Worm (Caenorhabditis elegans) whole organism, L1 larva: ENCODE data around the gene F10C2.7.
A peak's percentile ranks its signal among the peaks of the same experiment; 100 is the strongest.

ENCODE experiments used
- C16A3.4 ChIP-seq: fragments of 150-350 bp; optimal IDR thresholded peaks from 2 replicates; lab custom pipeline; 2014; ENCODE audit warnings: missing biosample characterization, missing genetic modification characterization
- F16B12.6 ChIP-seq: fragments of 150-350 bp; optimal IDR thresholded peaks from 2 replicates; lab custom pipeline; 2014; ENCODE audit warnings: missing biosample characterization, missing genetic modification characterization
- Y116A8C.19 ChIP-seq: sonication (generic microtip); optimal IDR thresholded peaks from 2 replicates; lab custom pipeline; 2016; ENCODE audit warnings: missing compliant biosample characterization, missing genetic modification characterization, borderline replicate concordance
- aha-1 ChIP-seq: fragments of 150-350 bp; optimal IDR thresholded peaks from 2 replicates; lab custom pipeline; 2014; ENCODE audit warnings: missing biosample characterization, missing genetic modification characterization
- ama-1 ChIP-seq: fragments of 150-350 bp; optimal IDR thresholded peaks from 2 replicates; lab custom pipeline; 2014
- ceh-88 ChIP-seq: fragments of 200-800 bp; sonication (Bioruptor generic); IDR thresholded peaks from 2 replicates; pipeline ENCODE4 v1.3.6; 2022; ENCODE audit warnings: missing genetic modification characterization, missing compliant biosample characterization
- ceh-90 ChIP-seq: sonication (generic microtip); optimal IDR thresholded peaks from 2 replicates; lab custom pipeline; 2016; ENCODE audit warnings: missing genetic modification characterization, missing compliant biosample characterization
- dpl-1 ChIP-seq, 3 experiments: fragments of 150-350 bp in 2 of 3; sonication (generic microtip) in 1 of 3; optimal IDR thresholded peaks; 2 replicates each; lab custom pipeline; 2014 to 2017; ENCODE audit warnings: missing biosample characterization in 3 of 3, missing genetic modification characterization in 3 of 3, missing genetic modification reagents in 3 of 3
- dsc-1 ChIP-seq: sonication (generic microtip); optimal IDR thresholded peaks from 2 replicates; lab custom pipeline; 2016; ENCODE audit warnings: mild to moderate bottlenecking, missing genetic modification characterization, missing compliant biosample characterization
- efl-1 ChIP-seq, 4 experiments: fragments of 150-350 bp; optimal IDR thresholded peaks in 3 of 4; peaks in 1 of 4; 1 replicate in 1 of 4; 2 replicates in 3 of 4; lab custom pipeline; 2014; ENCODE audit warnings: missing biosample characterization in 2 of 4, missing genetic modification characterization in 2 of 4, missing genetic modification reagents in 2 of 4
- egl-27 ChIP-seq, 2 experiments: fragments of 150-350 bp in 1 of 2; sonication (generic microtip); optimal IDR thresholded peaks; 3 replicates each; lab custom pipeline; 2017 to 2018; ENCODE audit warnings: missing biosample characterization in 2 of 2, missing genetic modification characterization in 2 of 2, missing genetic modification reagents in 2 of 2
- elt-3 ChIP-seq, 6 experiments: fragments of 150-350 bp in 1 of 6; sonication (generic microtip); optimal IDR thresholded peaks; 2 replicates each; lab custom pipeline; 2017 to 2018; ENCODE audit warnings: missing biosample characterization in 6 of 6, missing genetic modification characterization in 6 of 6, inconsistent platforms in 1 of 6
- ets-5 ChIP-seq: fragments of 200-800 bp; sonication (Bioruptor generic); IDR thresholded peaks from 2 replicates; pipeline ENCODE4 v1.3.6; 2022; ENCODE audit warnings: missing genetic modification characterization, missing compliant biosample characterization
- fkh-10 ChIP-seq: sonication (generic microtip); optimal IDR thresholded peaks from 2 replicates; lab custom pipeline; 2017; ENCODE audit warnings: missing biosample characterization, missing genetic modification reagents, missing genetic modification characterization
- fkh-8 ChIP-seq: sonication (generic microtip); optimal IDR thresholded peaks from 2 replicates; lab custom pipeline; 2016; ENCODE audit warnings: mild to moderate bottlenecking, missing genetic modification characterization, missing compliant biosample characterization
- fos-1 ChIP-seq: fragments of 150-350 bp; optimal IDR thresholded peaks from 2 replicates; lab custom pipeline; 2014; ENCODE audit warnings: missing biosample characterization, missing genetic modification characterization
- hlh-17 ChIP-seq: fragments of 200-800 bp; sonication (Bioruptor generic); optimal IDR thresholded peaks from 2 replicates; lab custom pipeline; 2018; ENCODE audit warnings: missing genetic modification characterization, mild to moderate bottlenecking, missing compliant biosample characterization, moderate library complexity, borderline replicate concordance
- hlh-4 ChIP-seq: sonication (generic microtip); optimal IDR thresholded peaks from 2 replicates; lab custom pipeline; 2016; ENCODE audit warnings: mild to moderate bottlenecking, missing genetic modification characterization, missing compliant biosample characterization
- hpl-2 ChIP-seq: fragments of 150-350 bp; optimal IDR thresholded peaks from 2 replicates; lab custom pipeline; 2014; ENCODE audit warnings: missing biosample characterization, missing genetic modification reagents, missing genetic modification characterization
- jun-1 ChIP-seq: fragments of 150-350 bp; optimal IDR thresholded peaks from 2 replicates; lab custom pipeline; 2014; ENCODE audit warnings: missing biosample characterization, missing genetic modification reagents, missing genetic modification characterization
- lin-14 ChIP-seq: fragments of 200-800 bp; sonication (Bioruptor generic); optimal IDR thresholded peaks from 2 replicates; lab custom pipeline; 2018; ENCODE audit warnings: mild to moderate bottlenecking, missing genetic modification characterization, moderate library complexity, missing compliant biosample characterization
- lin-35 ChIP-seq, 2 experiments: fragments of 150-350 bp; optimal IDR thresholded peaks; 2 replicates each; lab custom pipeline; 2014; ENCODE audit warnings: missing biosample characterization in 2 of 2, missing genetic modification characterization in 2 of 2, missing genetic modification reagents in 2 of 2
- lsy-2 ChIP-seq, 2 experiments: fragments of 150-350 bp; optimal IDR thresholded peaks; 2 replicates each; lab custom pipeline; 2014; ENCODE audit warnings: missing biosample characterization in 2 of 2, missing genetic modification characterization in 2 of 2
- mab-9 ChIP-seq: fragments of 200-800 bp; sonication (Bioruptor generic); IDR thresholded peaks from 2 replicates; pipeline ENCODE4 v1.3.6; 2022; ENCODE audit warnings: missing genetic modification reagents, missing genetic modification characterization, missing compliant biosample characterization
- mdl-1 ChIP-seq, 2 experiments: fragments of 150-350 bp; optimal IDR thresholded peaks; 2 replicates each; lab custom pipeline; 2014 to 2017; ENCODE audit warnings: missing biosample characterization in 2 of 2, missing genetic modification characterization in 2 of 2, inconsistent platforms in 1 of 2
- mef-2 ChIP-seq: fragments of 150-350 bp; optimal IDR thresholded peaks from 2 replicates; lab custom pipeline; 2014; ENCODE audit warnings: missing biosample characterization, missing genetic modification characterization
- mep-1 ChIP-seq: fragments of 150-350 bp; optimal IDR thresholded peaks from 2 replicates; lab custom pipeline; 2014; ENCODE audit warnings: missing biosample characterization, missing genetic modification characterization
- nhr-19 ChIP-seq: fragments of 200-800 bp; sonication (Bioruptor generic); conservative IDR thresholded peaks from 2 replicates; pipeline ENCODE4 v1.3.6; 2022; ENCODE audit warnings: missing genetic modification characterization, missing compliant biosample characterization
- nhr-20 ChIP-seq: sonication (generic microtip); optimal IDR thresholded peaks from 2 replicates; lab custom pipeline; 2016; ENCODE audit warnings: mild to moderate bottlenecking, missing genetic modification characterization, missing compliant biosample characterization
- nhr-28 ChIP-seq: fragments of 150-350 bp; optimal IDR thresholded peaks from 2 replicates; lab custom pipeline; 2014; ENCODE audit warnings: missing biosample characterization, missing genetic modification characterization
- nhr-71 ChIP-seq: sonication (generic microtip); optimal IDR thresholded peaks from 2 replicates; lab custom pipeline; 2016; ENCODE audit warnings: mild to moderate bottlenecking, missing genetic modification characterization, moderate library complexity, missing compliant biosample characterization
- nhr-76 ChIP-seq: sonication (generic microtip); optimal IDR thresholded peaks from 2 replicates; lab custom pipeline; 2017; ENCODE audit warnings: missing biosample characterization, missing genetic modification characterization
- nhr-84 ChIP-seq: sonication (generic microtip); optimal IDR thresholded peaks from 2 replicates; lab custom pipeline; 2017; ENCODE audit warnings: missing biosample characterization, missing genetic modification characterization
- nhr-85 ChIP-seq: sonication (generic microtip); peaks from one replicate; lab custom pipeline; 2016; ENCODE audit warnings: missing genetic modification characterization, inconsistent platforms, missing compliant biosample characterization
- nhr-90 ChIP-seq: sonication (generic microtip); optimal IDR thresholded peaks from 2 replicates; lab custom pipeline; 2016; ENCODE audit warnings: mild to moderate bottlenecking, missing genetic modification characterization, missing compliant biosample characterization; ENCODE audit not compliant: poor library complexity
- pax-3 ChIP-seq: fragments of 200-800 bp; sonication (Bioruptor generic); optimal IDR thresholded peaks from 2 replicates; lab custom pipeline; 2018; ENCODE audit warnings: mild to moderate bottlenecking, missing genetic modification characterization, moderate library complexity, missing compliant biosample characterization
- pqm-1 ChIP-seq: sonication (generic microtip); optimal IDR thresholded peaks from 3 replicates; lab custom pipeline; 2017; ENCODE audit warnings: missing biosample characterization, missing genetic modification characterization
- rnt-1 ChIP-seq: sonication (generic microtip); optimal IDR thresholded peaks from 2 replicates; lab custom pipeline; 2016; ENCODE audit warnings: mild to moderate bottlenecking, missing genetic modification characterization, moderate library complexity, missing compliant biosample characterization
- snpc-4 ChIP-seq: fragments of 150-350 bp; optimal IDR thresholded peaks from 2 replicates; lab custom pipeline; 2014; ENCODE audit warnings: missing biosample characterization, missing genetic modification characterization
- snu-23 ChIP-seq: sonication (generic microtip); optimal IDR thresholded peaks from 2 replicates; lab custom pipeline; 2016; ENCODE audit warnings: missing genetic modification characterization, missing compliant biosample characterization
- sox-4 ChIP-seq: sonication (generic microtip); optimal IDR thresholded peaks from 2 replicates; lab custom pipeline; 2016; ENCODE audit warnings: missing genetic modification characterization, missing compliant biosample characterization
- sptf-1 ChIP-seq: fragments of 150-350 bp; optimal IDR thresholded peaks from 2 replicates; lab custom pipeline; 2014; ENCODE audit warnings: missing biosample characterization, missing genetic modification characterization
- sup-37 ChIP-seq: fragments of 200-800 bp; sonication (Bioruptor generic); optimal IDR thresholded peaks from 2 replicates; lab custom pipeline; 2018; ENCODE audit warnings: mild to moderate bottlenecking, missing genetic modification characterization, missing compliant biosample characterization
- unc-86 ChIP-seq: sonication (generic microtip); optimal IDR thresholded peaks from 2 replicates; lab custom pipeline; 2016; ENCODE audit warnings: missing genetic modification characterization, missing compliant biosample characterization
- vab-15 ChIP-seq: sonication (generic microtip); optimal IDR thresholded peaks from 2 replicates; lab custom pipeline; 2017; ENCODE audit warnings: missing genotype, mild to moderate bottlenecking, missing genetic modification characterization, missing compliant biosample characterization
- zip-4 ChIP-seq: fragments of 200-800 bp; sonication (Bioruptor generic); optimal IDR thresholded peaks from 2 replicates; lab custom pipeline; 2018; ENCODE audit warnings: mild to moderate bottlenecking, missing genetic modification characterization, moderate library complexity, missing compliant biosample characterization

F10C2.7 gene

ce11 chrV:12095865-12096264 lies 42.2 kb downstream of the F10C2.7 start, which contains the start of gene nhr-207 (continued):
- no peak for TF ChIP-seq nhr-19 (GFP tag; lab: Robert Waterston, UW)
- TF ChIP-seq elt-3 (tag; optimal IDR thresholded peaks at IDR 0.05; lab: Kevin White, UChicago): no peak
- no peak for TF ChIP-seq ets-5 (GFP tag; lab: Robert Waterston, UW)

DNA sequence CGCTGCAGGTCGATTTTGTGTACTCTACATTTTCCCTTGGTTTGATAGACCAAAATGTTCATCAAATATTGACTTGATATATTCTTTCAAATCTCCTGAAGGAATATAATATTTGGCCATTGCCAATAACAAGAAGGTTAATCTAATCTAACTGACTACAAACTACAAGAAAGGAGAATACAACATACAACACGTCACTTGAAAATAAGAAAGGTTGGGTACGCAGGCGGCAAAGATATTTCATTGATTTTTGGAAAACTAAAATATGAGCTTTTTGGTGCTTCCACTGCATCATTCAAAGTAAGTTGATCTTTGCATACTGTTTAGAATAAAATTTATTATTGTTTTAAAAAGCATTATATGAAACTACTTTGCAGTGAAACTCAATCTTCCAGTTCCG lies 44.4 kb downstream of the F10C2.7 start, which contains the start of gene nhr-209:
Gene nhr-209 (plus strand): TSS at position 27 of the 400 bp plus-strand sequence.
- no peak for TF ChIP-seq nhr-28
- no peak for TF ChIP-seq ets-5 (GFP tag; lab: Robert Waterston, UW)
- no peak for TF ChIP-seq sox-4
- peak; percentile 25 for TF ChIP-seq nhr-20 (tag; lab: Kevin White, UChicago)
- peak; percentile 0 for TF ChIP-seq nhr-85
- no peak for TF ChIP-seq nhr-76
- no peak for TF ChIP-seq efl-1 (optimal IDR thresholded peaks at IDR 0.05; lab: Kevin White, UChicago)
- TF ChIP-seq efl-1 (GFP tag; optimal IDR thresholded peaks at IDR 0.05 in 1 of 2; lab: Kevin White, UChicago): peak in 1 of 2 experiments; percentile 86
- no peak for TF ChIP-seq ama-1 (lab: Kevin White, UChicago)
- peak in 1 of 6 experiments; percentile 26 for TF ChIP-seq elt-3 (tag; optimal IDR thresholded peaks at IDR 0.05; lab: Kevin White, UChicago)

- TF ChIP-seq unc-86 (tag; lab: Kevin White, UChicago) (no peak), ceh-88 (GFP tag; lab: Robert Waterston, UW) (no peak), nhr-28 (no peak), pqm-1 (tag; lab: Kevin White, UChicago) (no peak), egl-27 (tag; optimal IDR thresholded peaks at IDR 0.05; lab: Kevin White, UChicago) (no peak), pax-3 (tag; lab: Kevin White, UChicago) (no peak), hpl-2 (no peak), nhr-84 (tag; lab: Kevin White, UChicago) (no peak), fkh-8 (tag; lab: Kevin White, UChicago) (no peak), C16A3.4 (tag; lab: Kevin White, UChicago) (no peak), mab-9 (no peak), sup-37 (GFP tag; lab: Kevin White, UChicago) (no peak), ets-5 (GFP tag; lab: Robert Waterston, UW) (no peak), rnt-1 (tag; lab: Kevin White, UChicago) (no peak), nhr-71 (tag; lab: Kevin White, UChicago) (peak; percentile 27), lsy-2 (tag; optimal IDR thresholded peaks at IDR 0.05; lab: Kevin White, UChicago) (peak in 1 of 2 experiments; percentile 42), snu-23 (GFP tag; lab: Kevin White, UChicago) (peak; percentile 30), lin-35 (GFP tag; optimal IDR thresholded peaks at IDR 0.05; lab: Kevin White, UChicago) (peak in 1 of 2 experiments; percentile 8), mef-2 (tag; lab: Kevin White, UChicago) (no peak), snpc-4 (tag; lab: Kevin White, UChicago) (peak; percentile 43), ceh-90 (no peak), nhr-85 (no peak), mdl-1 (tag; optimal IDR thresholded peaks at IDR 0.05; lab: Kevin White, UChicago) (no peak), zip-4 (GFP tag; lab: Kevin White, UChicago) (peak; percentile 54), nhr-19 (GFP tag; lab: Robert Waterston, UW) (no peak; the same call in 1 of the 2 replicates), hlh-4 (tag; lab: Kevin White, UChicago) (no peak), fkh-10 (no peak), elt-3 (tag; optimal IDR thresholded peaks at IDR 0.05; lab: Kevin White, UChicago) (no peak), aha-1 (tag; lab: Kevin White, UChicago) (no peak), vab-15 (no peak), mep-1 (tag; lab: Kevin White, UChicago) (peak; percentile 11), nhr-76 (no peak), dsc-1 (tag; lab: Kevin White, UChicago) (no peak), lin-14 (GFP tag; lab: Kevin White, UChicago) (peak; percentile 63), efl-1 (optimal IDR thresholded peaks at IDR 0.05; lab: Kevin White, UChicago) (peak; percentile 31 to 32), efl-1 (GFP tag; optimal IDR thresholded peaks at IDR 0.05 in 1 of 2; lab: Kevin White, UChicago) (peak in 1 of 2 experiments; percentile 70), nhr-90 (tag; lab: Kevin White, UChicago) (no peak), sptf-1 (tag; lab: Kevin White, UChicago) (no peak), Y116A8C.19 (tag; lab: Kevin White, UChicago) (no peak), fos-1 (tag; lab: Kevin White, UChicago) (no peak), dpl-1 (GFP tag; optimal IDR thresholded peaks at IDR 0.05; lab: Kevin White, UChicago) (peak in 1 of 3 experiments; percentile 19), hlh-17 (GFP tag; lab: Kevin White, UChicago) (no peak), F16B12.6 (no peak), jun-1 (tag; lab: Kevin White, UChicago) (no peak)
Measured at ce11 chrV:12100794-12101343, 47.2 kb downstream of the F10C2.7 start, which contains the start of gene nhr-154. Gene nhr-154 (plus strand): TSS chrV:12101293.
